Worm (Caenorhabditis elegans) whole organism, L1 larva: ENCODE measurements around the gene tsp-21.

Experiments used
- C04F5.9 ChIP-seq: sonication (generic microtip); optimal IDR thresholded peaks from 2 replicates; lab custom pipeline; 2016; ENCODE audit warnings: missing genetic modification characterization, missing compliant biosample characterization
- C34B4.2 ChIP-seq: sonication (generic microtip); optimal IDR thresholded peaks from 2 replicates; lab custom pipeline; 2017; ENCODE audit warnings: mild to moderate bottlenecking, missing genetic modification characterization, missing compliant biosample characterization
- alr-1 ChIP-seq: fragments of 200-800 bp; sonication (Bioruptor generic); optimal IDR thresholded peaks from 2 replicates; lab custom pipeline; 2018; ENCODE audit warnings: borderline replicate concordance, mild to moderate bottlenecking, missing genetic modification characterization, missing compliant biosample characterization
- ama-1 ChIP-seq: fragments of 150-350 bp; optimal IDR thresholded peaks from 2 replicates; lab custom pipeline; 2014
- ceh-63 ChIP-seq: fragments of 200-800 bp; sonication (Bioruptor generic); optimal IDR thresholded peaks from 2 replicates; lab custom pipeline; 2018; ENCODE audit warnings: mild to moderate bottlenecking, missing genetic modification characterization, missing compliant biosample characterization
- ceh-88 ChIP-seq: fragments of 200-800 bp; sonication (Bioruptor generic); IDR thresholded peaks from 2 replicates; pipeline ENCODE4 v1.3.6; 2022; ENCODE audit warnings: missing genetic modification characterization, missing compliant biosample characterization
- ces-1 ChIP-seq: fragments of 150-350 bp; optimal IDR thresholded peaks from 2 replicates; lab custom pipeline; 2014; ENCODE audit warnings: missing biosample characterization, missing genetic modification reagents, missing genetic modification characterization
- dpl-1 ChIP-seq, 3 experiments: fragments of 150-350 bp in 2 of 3; sonication (generic microtip) in 1 of 3; optimal IDR thresholded peaks; 2 replicates each; lab custom pipeline; 2014 to 2017; ENCODE audit warnings: missing biosample characterization in 3 of 3, missing genetic modification characterization in 3 of 3, missing genetic modification reagents in 3 of 3
- dsc-1 ChIP-seq: sonication (generic microtip); optimal IDR thresholded peaks from 2 replicates; lab custom pipeline; 2016; ENCODE audit warnings: mild to moderate bottlenecking, missing genetic modification characterization, missing compliant biosample characterization
- efl-1 ChIP-seq, 4 experiments: fragments of 150-350 bp; optimal IDR thresholded peaks in 3 of 4; peaks in 1 of 4; 1 replicate in 1 of 4; 2 replicates in 3 of 4; lab custom pipeline; 2014; ENCODE audit warnings: missing biosample characterization in 2 of 4, missing genetic modification characterization in 2 of 4, missing genetic modification reagents in 2 of 4
- egl-13 ChIP-seq: sonication (generic microtip); optimal IDR thresholded peaks from 2 replicates; lab custom pipeline; 2016; ENCODE audit warnings: missing genotype, missing genetic modification reagents, missing genetic modification characterization, missing compliant biosample characterization
- elt-2 ChIP-seq: sonication (generic microtip); optimal IDR thresholded peaks from 2 replicates; lab custom pipeline; 2016; ENCODE audit warnings: missing genetic modification characterization, mild to moderate bottlenecking, inconsistent platforms, missing compliant biosample characterization, missing genetic modification reagents
- elt-3 ChIP-seq, 6 experiments: fragments of 150-350 bp in 1 of 6; sonication (generic microtip); optimal IDR thresholded peaks; 2 replicates each; lab custom pipeline; 2017 to 2018; ENCODE audit warnings: missing biosample characterization in 6 of 6, missing genetic modification characterization in 6 of 6, inconsistent platforms in 1 of 6
- ets-5 ChIP-seq: fragments of 200-800 bp; sonication (Bioruptor generic); IDR thresholded peaks from 2 replicates; pipeline ENCODE4 v1.3.6; 2022; ENCODE audit warnings: missing genetic modification characterization, missing compliant biosample characterization
- fkh-10 ChIP-seq: sonication (generic microtip); optimal IDR thresholded peaks from 2 replicates; lab custom pipeline; 2017; ENCODE audit warnings: missing biosample characterization, missing genetic modification reagents, missing genetic modification characterization
- fos-1 ChIP-seq: fragments of 150-350 bp; optimal IDR thresholded peaks from 2 replicates; lab custom pipeline; 2014; ENCODE audit warnings: missing biosample characterization, missing genetic modification characterization
- grh-1 ChIP-seq: fragments of 200-800 bp; sonication (Bioruptor generic); IDR thresholded peaks from 2 replicates; pipeline ENCODE4 v1.3.6; 2022; ENCODE audit warnings: missing genetic modification reagents, missing genetic modification characterization, missing compliant biosample characterization
- hlh-17 ChIP-seq: fragments of 200-800 bp; sonication (Bioruptor generic); optimal IDR thresholded peaks from 2 replicates; lab custom pipeline; 2018; ENCODE audit warnings: missing genetic modification characterization, mild to moderate bottlenecking, missing compliant biosample characterization, moderate library complexity, borderline replicate concordance
- hlh-4 ChIP-seq: sonication (generic microtip); optimal IDR thresholded peaks from 2 replicates; lab custom pipeline; 2016; ENCODE audit warnings: mild to moderate bottlenecking, missing genetic modification characterization, missing compliant biosample characterization
- irx-1 ChIP-seq: sonication (generic microtip); optimal IDR thresholded peaks from 2 replicates; lab custom pipeline; 2016; ENCODE audit warnings: missing genetic modification characterization, missing compliant biosample characterization
- isw-1 ChIP-seq: fragments of 200-800 bp; sonication (Bioruptor generic); IDR thresholded peaks from 2 replicates; pipeline ENCODE4 v1.3.6; 2022; ENCODE audit warnings: missing genetic modification characterization, missing compliant biosample characterization
- jun-1 ChIP-seq: fragments of 150-350 bp; optimal IDR thresholded peaks from 2 replicates; lab custom pipeline; 2014; ENCODE audit warnings: missing biosample characterization, missing genetic modification reagents, missing genetic modification characterization
- lin-13 ChIP-seq: fragments of 150-350 bp; optimal IDR thresholded peaks from 2 replicates; lab custom pipeline; 2014; ENCODE audit warnings: missing biosample characterization, missing genetic modification reagents, missing genetic modification characterization
- lin-35 ChIP-seq, 2 experiments: fragments of 150-350 bp; optimal IDR thresholded peaks; 2 replicates each; lab custom pipeline; 2014; ENCODE audit warnings: missing biosample characterization in 2 of 2, missing genetic modification characterization in 2 of 2, missing genetic modification reagents in 2 of 2
- mab-9 ChIP-seq: fragments of 200-800 bp; sonication (Bioruptor generic); IDR thresholded peaks from 2 replicates; pipeline ENCODE4 v1.3.6; 2022; ENCODE audit warnings: missing genetic modification reagents, missing genetic modification characterization, missing compliant biosample characterization
- mef-2 ChIP-seq: fragments of 150-350 bp; optimal IDR thresholded peaks from 2 replicates; lab custom pipeline; 2014; ENCODE audit warnings: missing biosample characterization, missing genetic modification characterization
- nhr-237 ChIP-seq: fragments of 150-350 bp; optimal IDR thresholded peaks from 2 replicates; lab custom pipeline; 2014; ENCODE audit warnings: missing biosample characterization, missing genetic modification characterization
- nhr-28 ChIP-seq: fragments of 150-350 bp; optimal IDR thresholded peaks from 2 replicates; lab custom pipeline; 2014; ENCODE audit warnings: missing biosample characterization, missing genetic modification characterization
- nhr-47 ChIP-seq: sonication (generic microtip); optimal IDR thresholded peaks from 2 replicates; lab custom pipeline; 2016; ENCODE audit warnings: mild to moderate bottlenecking, missing genetic modification characterization, moderate library complexity, missing compliant biosample characterization
- nhr-71 ChIP-seq: sonication (generic microtip); optimal IDR thresholded peaks from 2 replicates; lab custom pipeline; 2016; ENCODE audit warnings: mild to moderate bottlenecking, missing genetic modification characterization, moderate library complexity, missing compliant biosample characterization
- pag-3 ChIP-seq: sonication (generic microtip); optimal IDR thresholded peaks from 2 replicates; lab custom pipeline; 2017; ENCODE audit warnings: missing genetic modification characterization, mild to moderate bottlenecking, missing compliant biosample characterization, antibody characterized with exemption, borderline replicate concordance; ENCODE audit not compliant: insufficient read depth
- rnt-1 ChIP-seq: sonication (generic microtip); optimal IDR thresholded peaks from 2 replicates; lab custom pipeline; 2016; ENCODE audit warnings: mild to moderate bottlenecking, missing genetic modification characterization, moderate library complexity, missing compliant biosample characterization
- skn-1 ChIP-seq: fragments of 150-350 bp; optimal IDR thresholded peaks from 2 replicates; lab custom pipeline; 2014; ENCODE audit warnings: missing biosample characterization, missing genetic modification characterization
- snu-23 ChIP-seq: sonication (generic microtip); optimal IDR thresholded peaks from 2 replicates; lab custom pipeline; 2016; ENCODE audit warnings: missing genetic modification characterization, missing compliant biosample characterization
- sox-4 ChIP-seq: sonication (generic microtip); optimal IDR thresholded peaks from 2 replicates; lab custom pipeline; 2016; ENCODE audit warnings: missing genetic modification characterization, missing compliant biosample characterization
- sup-37 ChIP-seq: fragments of 200-800 bp; sonication (Bioruptor generic); optimal IDR thresholded peaks from 2 replicates; lab custom pipeline; 2018; ENCODE audit warnings: mild to moderate bottlenecking, missing genetic modification characterization, missing compliant biosample characterization
- tbx-2 ChIP-seq: sonication (generic microtip); optimal IDR thresholded peaks from 2 replicates; lab custom pipeline; 2016; ENCODE audit warnings: missing genetic modification characterization, missing compliant biosample characterization
- tlp-1 ChIP-seq: fragments of 150-350 bp; optimal IDR thresholded peaks from 2 replicates; lab custom pipeline; 2014; ENCODE audit warnings: missing biosample characterization, missing genetic modification characterization
- unc-62 ChIP-seq: fragments of 150-350 bp; optimal IDR thresholded peaks from 2 replicates; lab custom pipeline; 2014; ENCODE audit warnings: missing biosample characterization, missing genetic modification reagents, missing genetic modification characterization
- unc-98 ChIP-seq: fragments of 200-800 bp; sonication (Bioruptor generic); IDR thresholded peaks from 2 replicates; pipeline ENCODE4 v1.3.6; 2022; ENCODE audit warnings: missing genetic modification characterization, missing compliant biosample characterization
- xbp-1 ChIP-seq: sonication (generic microtip); optimal IDR thresholded peaks from 2 replicates; lab custom pipeline; 2016; ENCODE audit warnings: missing genetic modification characterization, missing compliant biosample characterization
- zag-1 ChIP-seq: fragments of 150-350 bp; optimal IDR thresholded peaks from 2 replicates; lab custom pipeline; 2014; ENCODE audit warnings: missing biosample characterization, missing genetic modification characterization
- zip-4 ChIP-seq: fragments of 200-800 bp; sonication (Bioruptor generic); optimal IDR thresholded peaks from 2 replicates; lab custom pipeline; 2018; ENCODE audit warnings: mild to moderate bottlenecking, missing genetic modification characterization, moderate library complexity, missing compliant biosample characterization
- ztf-11 ChIP-seq, 2 experiments: sonication (generic microtip); optimal IDR thresholded peaks; 2 replicates each; lab custom pipeline; 2016 to 2017; ENCODE audit warnings: missing genetic modification characterization in 2 of 2, missing biosample characterization in 1 of 2, missing compliant biosample characterization in 1 of 2

tsp-21 gene

ce11 chrX:9958561-9958960, 26.4 kb downstream of the tsp-21 start, which contains the start of gene ZC506.1 (continued):
- no peak for TF ChIP-seq ces-1 (GFP tag; lab: Kevin White, UChicago)
- no peak for TF ChIP-seq unc-98 (GFP tag; lab: Robert Waterston, UW)
- peak; percentile 75 for TF ChIP-seq ceh-88 (GFP tag; lab: Robert Waterston, UW)
- peak; percentile 75 to 80 for TF ChIP-seq efl-1 (optimal IDR thresholded peaks at IDR 0.05; lab: Kevin White, UChicago)
- peak; percentile 63 to 96 for TF ChIP-seq efl-1 (GFP tag; optimal IDR thresholded peaks at IDR 0.05 in 1 of 2; lab: Kevin White, UChicago)
- TF ChIP-seq xbp-1 = peak; percentile 91
- TF ChIP-seq fos-1 (tag; lab: Kevin White, UChicago) = peak; percentile 88
- peak; percentile 92 for TF ChIP-seq irx-1 (tag; lab: Kevin White, UChicago)
- TF ChIP-seq C34B4.2 = no peak
- no peak for TF ChIP-seq hlh-17 (GFP tag; lab: Kevin White, UChicago)
- peak; percentile 56 for TF ChIP-seq zip-4 (GFP tag; lab: Kevin White, UChicago)
- TF ChIP-seq egl-13 (tag; lab: Kevin White, UChicago) = peak; percentile 87
- TF ChIP-seq nhr-71 (tag; lab: Kevin White, UChicago) = peak; percentile 98
- TF ChIP-seq elt-3 (tag; optimal IDR thresholded peaks at IDR 0.05; lab: Kevin White, UChicago) = peak in 4 of 6 experiments; percentile 3 to 83 (median 70)
- peak; percentile 77 for TF ChIP-seq grh-1 (GFP tag; lab: Robert Waterston, UW)
- no peak for TF ChIP-seq hlh-4 (tag; lab: Kevin White, UChicago)
- TF ChIP-seq mef-2 = peak; percentile 72
- TF ChIP-seq ama-1 (lab: Kevin White, UChicago) = no peak
- peak; percentile 81 for TF ChIP-seq elt-2 (tag; lab: Kevin White, UChicago)
- peak; percentile 92 for TF ChIP-seq dsc-1 (tag; lab: Kevin White, UChicago)
- no peak for TF ChIP-seq nhr-28 (tag; lab: Kevin White, UChicago)
- TF ChIP-seq unc-62 (GFP tag; lab: Kevin White, UChicago) = no peak
- peak; percentile 86 to 89 for TF ChIP-seq lin-35 (GFP tag; optimal IDR thresholded peaks at IDR 0.05; lab: Kevin White, UChicago)
- TF ChIP-seq isw-1 (GFP tag; lab: Robert Waterston, UW) = peak; percentile 85
- no peak for TF ChIP-seq pag-3 (tag; lab: Kevin White, UChicago)
- TF ChIP-seq snu-23 = peak; percentile 97
- TF ChIP-seq jun-1 (tag; lab: Kevin White, UChicago) = peak; percentile 93
- peak; percentile 73 for TF ChIP-seq sox-4
- no peak for TF ChIP-seq ets-5 (GFP tag; lab: Robert Waterston, UW)
- peak; percentile 93 for TF ChIP-seq nhr-47
- peak in 1 of 2 experiments; percentile 45 for TF ChIP-seq ztf-11 (tag; optimal IDR thresholded peaks at IDR 0.05; lab: Kevin White, UChicago)
- no peak for TF ChIP-seq ceh-63 (GFP tag; lab: Kevin White, UChicago)
- TF ChIP-seq tbx-2 = peak; percentile 96
- TF ChIP-seq alr-1 = no peak
- peak; percentile 93 for TF ChIP-seq rnt-1
- peak; percentile 66; the same call in 1 of the 2 replicates for TF ChIP-seq mab-9
- peak; percentile 83 for TF ChIP-seq skn-1 (tag; lab: Kevin White, UChicago)
- TF ChIP-seq fkh-10 (GFP tag; lab: Kevin White, UChicago) = peak; percentile 94
- TF ChIP-seq lin-13 (GFP tag; lab: Kevin White, UChicago) = peak; percentile 92
- peak; percentile 38 for TF ChIP-seq C04F5.9 (tag; lab: Kevin White, UChicago)
- TF ChIP-seq, all 84 proteins: peak for 63

DNA sequence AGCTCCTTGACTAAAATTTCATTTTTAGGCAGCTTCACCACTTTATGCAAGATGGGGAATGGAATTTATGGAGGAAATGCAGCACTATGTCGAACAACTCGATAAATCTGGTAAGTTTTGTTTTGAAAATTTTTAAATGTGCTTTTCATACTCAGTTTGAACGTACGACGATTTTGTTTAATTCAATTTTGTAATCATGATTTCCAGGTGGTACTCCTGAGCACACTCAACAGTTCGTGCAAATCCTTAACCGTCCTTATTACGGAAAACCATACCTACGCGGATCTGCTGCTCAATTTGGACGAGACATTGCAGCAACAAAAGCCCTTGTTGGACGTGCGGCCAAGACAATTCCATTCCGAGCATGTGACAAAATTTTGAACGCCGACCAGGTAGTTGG, 30.4 kb downstream of the tsp-21 start:
- TF ChIP-seq tlp-1 (no peak), zag-1 (no peak), ceh-63 (GFP tag; lab: Kevin White, UChicago) (no peak), nhr-237 (tag; lab: Kevin White, UChicago) (no peak), sup-37 (no peak), efl-1 (optimal IDR thresholded peaks at IDR 0.05; lab: Kevin White, UChicago) (no peak), efl-1 (GFP tag; optimal IDR thresholded peaks at IDR 0.05 in 1 of 2; lab: Kevin White, UChicago) (peak in 1 of 2 experiments; percentile 2), ama-1 (lab: Kevin White, UChicago) (no peak), xbp-1 (no peak), dpl-1 (GFP tag; optimal IDR thresholded peaks at IDR 0.05; lab: Kevin White, UChicago) (no peak)
- TF ChIP-seq, all 84 proteins: peak for 1
